Fruit fly (Drosophila melanogaster): ENCODE results near the gene CG8833.

Gene CG8833

DNA sequence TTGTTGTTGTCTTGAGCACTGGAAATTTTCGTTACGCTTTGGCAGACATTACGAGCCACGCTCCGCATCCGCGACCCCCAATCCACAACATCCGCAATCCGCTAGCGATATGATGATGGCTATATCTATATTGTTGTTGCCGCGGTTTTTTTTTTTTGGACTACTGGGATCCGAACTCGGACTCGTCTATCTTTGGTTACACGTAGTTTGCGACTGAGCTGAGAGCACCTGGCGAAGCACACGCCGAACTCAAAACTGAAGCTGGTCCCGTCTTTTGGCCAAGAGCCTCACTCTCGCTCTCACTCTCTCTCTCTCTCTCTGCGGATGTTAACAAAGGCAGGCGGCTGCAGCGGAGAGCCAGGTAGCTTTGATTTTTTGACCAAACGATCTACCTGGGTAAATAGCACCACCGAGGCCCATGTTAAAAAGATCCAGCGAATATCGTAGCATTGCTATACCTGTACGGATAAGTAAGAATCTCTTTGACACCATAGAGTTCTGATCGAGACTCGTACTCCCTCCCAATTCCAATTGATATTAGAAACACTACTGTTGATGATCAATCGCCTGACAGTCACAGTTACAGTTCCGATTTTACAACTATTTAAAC lies 3.6 kb downstream of the CG8833 start, which contains the start of gene Rgl (continued):
- TF ChIP-seq pfk (GFP tag; optimal IDR thresholded peaks at IDR 0.05) (no peak), bab2 (GFP tag; optimal IDR thresholded peaks at IDR 0.05) (no peak), sens-2 (GFP tag; IDR thresholded peaks at IDR 0.05) (no peak), NFAT (GFP tag; IDR thresholded peaks at IDR 0.05) (peak; percentile 43; the same call in 1 of the 2 replicates), Xbp1 (GFP tag; optimal IDR thresholded peaks at IDR 0.05) (no peak), CG4424 (GFP tag; optimal IDR thresholded peaks at IDR 0.05) (no peak), CG15269 (tag; optimal IDR thresholded peaks at IDR 0.05) (no peak), unpg (GFP tag; optimal IDR thresholded peaks at IDR 0.05) (no peak), CG10654 (GFP tag; optimal IDR thresholded peaks at IDR 0.05) (no peak), Atf-2 (GFP tag; optimal IDR thresholded peaks at IDR 0.05) (no peak), Stat92E (GFP tag; optimal IDR thresholded peaks at IDR 0.05) (no peak), run (tag; optimal IDR thresholded peaks at IDR 0.05) (no peak), eve (GFP tag; optimal IDR thresholded peaks at IDR 0.05) (no peak), CG11504 (tag; optimal IDR thresholded peaks at IDR 0.05) (no peak), CG7372 (GFP tag; IDR thresholded peaks at IDR 0.05) (no peak), CG11696 (GFP tag; IDR thresholded peaks at IDR 0.05) (no peak), gce (GFP tag; IDR thresholded peaks at IDR 0.05) (peak; percentile 49; the same call in 1 of the 3 replicates), Hsf (GFP tag; optimal IDR thresholded peaks at IDR 0.05) (no peak), crp (GFP tag; optimal IDR thresholded peaks at IDR 0.05) (no peak), Tbp (GFP tag; optimal IDR thresholded peaks at IDR 0.05) (no peak), oc (tag; optimal IDR thresholded peaks at IDR 0.05) (no peak), CG14965 (GFP tag; optimal IDR thresholded peaks at IDR 0.05; ENCODE audit: borderline replicate concordance) (no peak), TFAM (GFP tag; optimal IDR thresholded peaks at IDR 0.05) (no peak), insv (GFP tag; optimal IDR thresholded peaks at IDR 0.05) (peak in 1 of 2 experiments; percentile 78), gsb (GFP tag; IDR thresholded peaks at IDR 0.05) (no peak), Dfd (GFP tag; optimal IDR thresholded peaks at IDR 0.05) (no peak), CG10959 (GFP tag; IDR thresholded peaks at IDR 0.05) (no peak), CG18764 (GFP tag; optimal IDR thresholded peaks at IDR 0.05) (no peak), CG6272 (GFP tag; IDR thresholded peaks at IDR 0.05) (0 out of 2 replicates have a peak, but pooled peaks have one; percentile 15), CG18011 (GFP tag; optimal IDR thresholded peaks at IDR 0.05) (no peak), slou (GFP tag; optimal IDR thresholded peaks at IDR 0.05) (no peak), Ets65A (GFP tag) (no peak), fru (optimal IDR thresholded peaks at IDR 0.05) (no peak), jumu (GFP tag; optimal IDR thresholded peaks at IDR 0.05) (no peak), CG12104 (GFP tag; optimal IDR thresholded peaks at IDR 0.05) (no peak), CG2199 (GFP tag; IDR thresholded peaks at IDR 0.05) (no peak), ash1 (GFP tag; optimal IDR thresholded peaks at IDR 0.05) (no peak), slbo (GFP tag; IDR thresholded peaks at IDR 0.05) (no peak), CG7745 (tag; optimal IDR thresholded peaks at IDR 0.05) (no peak), fd102C (GFP tag; optimal IDR thresholded peaks at IDR 0.05) (no peak), pnt (GFP tag; optimal IDR thresholded peaks at IDR 0.05) (no peak), Sry-δ (GFP tag; optimal IDR thresholded peaks at IDR 0.05) (no peak), CG12769 (tag; optimal IDR thresholded peaks at IDR 0.05) (peak; percentile 50), CG17328 (GFP tag; IDR thresholded peaks at IDR 0.05) (no peak), CG10274 (GFP tag; optimal IDR thresholded peaks at IDR 0.05) (no peak), Ets97D (GFP tag; optimal IDR thresholded peaks at IDR 0.05) (no peak), Max (GFP tag; optimal IDR thresholded peaks at IDR 0.05) (no peak), CG3726 (GFP tag; IDR thresholded peaks at IDR 0.05) (no peak), CG7357 (GFP tag; IDR thresholded peaks at IDR 0.05) (no peak), CG14710 (tag; optimal IDR thresholded peaks at IDR 0.05) (no peak), Adf1 (GFP tag; IDR thresholded peaks at IDR 0.05) (peak; percentile 28; the same call in 1 of the 2 replicates), knrl (GFP tag; IDR thresholded peaks at IDR 0.05; ENCODE audit: partially characterized antibody) (no peak)

Measured in whole organism, embryonic.